Worm (Caenorhabditis elegans) whole organism, L1 larva: ENCODE data around the gene C28D4.18.

Source experiments
- ces-1 ChIP-seq: fragments of 150-350 bp; optimal IDR thresholded peaks from 2 replicates; lab custom pipeline; 2014; ENCODE audit warnings: missing biosample characterization, missing genetic modification reagents, missing genetic modification characterization
- dpl-1 ChIP-seq, 3 experiments: fragments of 150-350 bp in 2 of 3; sonication (generic microtip) in 1 of 3; optimal IDR thresholded peaks; 2 replicates each; lab custom pipeline; 2014 to 2017; ENCODE audit warnings: missing biosample characterization in 3 of 3, missing genetic modification characterization in 3 of 3, missing genetic modification reagents in 3 of 3
- elt-2 ChIP-seq: sonication (generic microtip); optimal IDR thresholded peaks from 2 replicates; lab custom pipeline; 2016; ENCODE audit warnings: missing genetic modification characterization, mild to moderate bottlenecking, inconsistent platforms, missing compliant biosample characterization, missing genetic modification reagents
- lin-35 ChIP-seq, 2 experiments: fragments of 150-350 bp; optimal IDR thresholded peaks; 2 replicates each; lab custom pipeline; 2014; ENCODE audit warnings: missing biosample characterization in 2 of 2, missing genetic modification characterization in 2 of 2, missing genetic modification reagents in 2 of 2
- lin-39 ChIP-seq: fragments of 150-350 bp; optimal IDR thresholded peaks from 2 replicates; lab custom pipeline; 2014; ENCODE audit warnings: missing biosample characterization, missing genetic modification reagents, missing genetic modification characterization
- nhr-28 ChIP-seq: fragments of 150-350 bp; optimal IDR thresholded peaks from 2 replicates; lab custom pipeline; 2014; ENCODE audit warnings: missing biosample characterization, missing genetic modification characterization
- nhr-77 ChIP-seq: fragments of 150-350 bp; optimal IDR thresholded peaks from 2 replicates; lab custom pipeline; 2014; ENCODE audit warnings: missing biosample characterization, missing genetic modification characterization
- nhr-90 ChIP-seq: sonication (generic microtip); optimal IDR thresholded peaks from 2 replicates; lab custom pipeline; 2016; ENCODE audit warnings: mild to moderate bottlenecking, missing genetic modification characterization, missing compliant biosample characterization; ENCODE audit not compliant: poor library complexity
- skn-1 ChIP-seq: fragments of 150-350 bp; optimal IDR thresholded peaks from 2 replicates; lab custom pipeline; 2014; ENCODE audit warnings: missing biosample characterization, missing genetic modification characterization
- zip-4 ChIP-seq: fragments of 200-800 bp; sonication (Bioruptor generic); optimal IDR thresholded peaks from 2 replicates; lab custom pipeline; 2018; ENCODE audit warnings: mild to moderate bottlenecking, missing genetic modification characterization, moderate library complexity, missing compliant biosample characterization

- TF ChIP-seq ces-1 (GFP tag; lab: Kevin White, UChicago): no peak
- no peak for TF ChIP-seq lin-35 (GFP tag; optimal IDR thresholded peaks at IDR 0.05; lab: Kevin White, UChicago)
- no peak for TF ChIP-seq elt-2
- no peak for TF ChIP-seq lin-39 (tag; lab: Kevin White, UChicago)
- no peak for TF ChIP-seq dpl-1 (GFP tag; optimal IDR thresholded peaks at IDR 0.05; lab: Kevin White, UChicago)
- no peak for TF ChIP-seq skn-1 (tag; lab: Kevin White, UChicago)
- no peak for TF ChIP-seq nhr-28 (tag; lab: Kevin White, UChicago)
- no peak for TF ChIP-seq nhr-90 (tag; lab: Kevin White, UChicago)
- TF ChIP-seq nhr-77: no peak
- TF ChIP-seq zip-4 (GFP tag; lab: Kevin White, UChicago): no peak
Measured at ce11 chrIV:9744905-9745304, 19.8 kb downstream of the C28D4.18 start, which contains the start of gene C28D4.4.
